Fruit fly (Drosophila melanogaster) whole organism, embryonic: ENCODE measurements around the gene CG42674.

Experiments
- Atf3 ChIP-seq: fragments of 200-800 bp; sonication (Bioruptor generic); optimal IDR thresholded peaks from 3 replicates; lab custom pipeline; 2016; ENCODE audit warnings: missing biosample characterization, missing genetic modification characterization
- CG10321 ChIP-seq: fragments of 200-800 bp; sonication (Bioruptor generic); IDR thresholded peaks from 2 replicates; pipeline ENCODE4 v1.3.6; 2022; ENCODE audit warnings: missing biosample characterization, missing genetic modification characterization
- CG11695 ChIP-seq: fragments of 200-800 bp; sonication (Bioruptor generic); IDR thresholded peaks from 3 replicates; pipeline ENCODE4 v1.3.6; 2022; ENCODE audit warnings: missing biosample characterization, missing genetic modification characterization
- CG13894 ChIP-seq: fragments of 200-800 bp; sonication (Bioruptor generic); optimal IDR thresholded peaks from 3 replicates; lab custom pipeline; 2018; ENCODE audit warnings: missing biosample characterization, mild to moderate bottlenecking, missing genetic modification characterization, moderate library complexity
- CG14014 ChIP-seq: fragments of 200-800 bp; sonication (Bioruptor generic); IDR thresholded peaks from 2 replicates; pipeline ENCODE4 v1.3.6; 2022; ENCODE audit warnings: missing biosample characterization, missing genetic modification characterization
- CG15269 ChIP-seq: fragments of 200-800 bp; sonication (Bioruptor generic); optimal IDR thresholded peaks from 2 replicates; lab custom pipeline; 2018; ENCODE audit warnings: missing biosample characterization, mild to moderate bottlenecking, missing genetic modification characterization, moderate library complexity
- CG15514 ChIP-seq: fragments of 200-800 bp; sonication (Bioruptor generic); optimal IDR thresholded peaks from 3 replicates; lab custom pipeline; 2017; ENCODE audit warnings: missing biosample characterization, missing genetic modification characterization, mild to moderate bottlenecking, moderate library complexity, missing genetic modification reagents
- CG1602 ChIP-seq: fragments of 200-800 bp; sonication (Bioruptor generic); optimal IDR thresholded peaks from 3 replicates; lab custom pipeline; 2016; ENCODE audit warnings: missing biosample characterization, missing genetic modification characterization
- CG16779 ChIP-seq: fragments of 200-800 bp; sonication (Bioruptor generic); IDR thresholded peaks from 2 replicates; pipeline ENCODE4 v1.3.6; 2022; ENCODE audit warnings: missing biosample characterization, missing genetic modification characterization
- CG17612 ChIP-seq: fragments of 200-800 bp; sonication (Bioruptor generic); IDR thresholded peaks from 2 replicates; pipeline ENCODE4 v1.3.6; 2022; ENCODE audit warnings: missing biosample characterization, missing genetic modification characterization
- CG17912 ChIP-seq: fragments of 200-800 bp; sonication (Bioruptor generic); optimal IDR thresholded peaks from 2 replicates; lab custom pipeline; 2018; ENCODE audit warnings: missing biosample characterization, mild to moderate bottlenecking, missing genetic modification characterization
- CG1832 ChIP-seq: fragments of 200-800 bp; sonication (Bioruptor generic); optimal IDR thresholded peaks from 2 replicates; lab custom pipeline; 2017; ENCODE audit warnings: missing biosample characterization, mild to moderate bottlenecking, missing genetic modification characterization, inconsistent platforms
- CG18599 ChIP-seq: fragments of 200-800 bp; sonication (Bioruptor generic); optimal IDR thresholded peaks from 3 replicates; lab custom pipeline; 2017; ENCODE audit warnings: missing biosample characterization, missing genetic modification characterization, mild to moderate bottlenecking, moderate library complexity, missing genetic modification reagents
- CG2120 ChIP-seq: fragments of 200-800 bp; sonication (Bioruptor generic); optimal IDR thresholded peaks from 3 replicates; lab custom pipeline; 2016; ENCODE audit warnings: missing biosample characterization, missing genetic modification characterization
- CG2875 ChIP-seq: fragments of 200-800 bp; sonication (Bioruptor generic); optimal IDR thresholded peaks from 2 replicates; lab custom pipeline; 2017; ENCODE audit warnings: missing biosample characterization, mild to moderate bottlenecking, missing genetic modification characterization, missing genetic modification reagents
- CG6272 ChIP-seq: fragments of 200-800 bp; sonication (Bioruptor generic); IDR thresholded peaks from 2 replicates; pipeline ENCODE4 v1.3.6; 2022; ENCODE audit warnings: missing biosample characterization, missing genetic modification characterization
- CG6813 ChIP-seq: fragments of 200-800 bp; sonication (Bioruptor generic); optimal IDR thresholded peaks from 2 replicates; lab custom pipeline; 2017; ENCODE audit warnings: missing biosample characterization, missing genetic modification characterization, mild to moderate bottlenecking, moderate library complexity, missing genetic modification reagents
- CG7372 ChIP-seq: fragments of 200-800 bp; sonication (Bioruptor generic); IDR thresholded peaks from 2 replicates; pipeline ENCODE4 v1.3.6; 2022; ENCODE audit warnings: missing biosample characterization, missing genetic modification characterization
- CG9876 ChIP-seq: fragments of 200-800 bp; sonication (Bioruptor generic); optimal IDR thresholded peaks from 2 replicates; lab custom pipeline; 2016; ENCODE audit warnings: missing biosample characterization, missing genetic modification characterization
- CTCF ChIP-seq: fragments of 200-800 bp; sonication (Bioruptor generic); optimal IDR thresholded peaks from 2 replicates; lab custom pipeline; 2017; ENCODE audit warnings: missing biosample characterization, mild to moderate bottlenecking, missing genetic modification characterization, moderate library complexity
- CoRest ChIP-seq: fragments of 200-800 bp; sonication (Bioruptor generic); optimal IDR thresholded peaks from 3 replicates; lab custom pipeline; 2018; ENCODE audit warnings: missing biosample characterization, mild to moderate bottlenecking, missing genetic modification characterization, moderate library complexity
- D19A ChIP-seq: fragments of 200-800 bp; optimal IDR thresholded peaks from 3 replicates; lab custom pipeline; 2019; ENCODE audit warnings: missing biosample characterization, mild to moderate bottlenecking, missing genetic modification characterization, moderate library complexity
- Dad ChIP-seq: fragments of 200-800 bp; sonication (Bioruptor generic); optimal IDR thresholded peaks from 3 replicates; lab custom pipeline; 2016; ENCODE audit warnings: missing biosample characterization, missing genetic modification characterization
- Dp ChIP-seq: fragments of 200-800 bp; sonication (Bioruptor generic); optimal IDR thresholded peaks from 2 replicates; lab custom pipeline; 2018; ENCODE audit warnings: missing biosample characterization, mild to moderate bottlenecking, missing genetic modification characterization, moderate library complexity
- Hand ChIP-seq: fragments of 200-800 bp; sonication (Bioruptor generic); optimal IDR thresholded peaks from 2 replicates; lab custom pipeline; 2017; ENCODE audit warnings: mild to moderate bottlenecking, missing biosample characterization, missing genetic modification reagents, missing genetic modification characterization
- Kr ChIP-seq: fragments of 200-800 bp; sonication (Bioruptor generic); optimal IDR thresholded peaks from 2 replicates; lab custom pipeline; 2017; ENCODE audit warnings: missing biosample characterization, mild to moderate bottlenecking, missing genetic modification characterization
- Lpt ChIP-seq: fragments of >200 bp; optimal IDR thresholded peaks from 2 replicates; lab custom pipeline; 2018; ENCODE audit warnings: missing biosample characterization, missing genetic modification characterization
- Med ChIP-seq: fragments of 200-800 bp; sonication (Bioruptor generic); peaks from one replicate; lab custom pipeline; 2016; ENCODE audit warnings: missing biosample characterization, missing genetic modification characterization, mild to moderate bottlenecking, inconsistent platforms, moderate library complexity
- Oli ChIP-seq: fragments of 200-800 bp; sonication (Bioruptor generic); optimal IDR thresholded peaks from 2 replicates; lab custom pipeline; 2018; ENCODE audit warnings: missing biosample characterization, mild to moderate bottlenecking, missing genetic modification characterization, moderate library complexity
- ac ChIP-seq: fragments of 200-800 bp; sonication (Bioruptor generic); optimal IDR thresholded peaks from 3 replicates; lab custom pipeline; 2017; ENCODE audit warnings: missing biosample characterization, mild to moderate bottlenecking, missing genetic modification characterization
- cad ChIP-seq: fragments of >200 bp; optimal IDR thresholded peaks from 2 replicates; lab custom pipeline; 2017; ENCODE audit warnings: missing biosample characterization, missing genetic modification characterization
- cg ChIP-seq: fragments of 200-800 bp; sonication (Bioruptor generic); optimal IDR thresholded peaks from 3 replicates; lab custom pipeline; 2019; ENCODE audit warnings: missing biosample characterization, mild to moderate bottlenecking, missing genetic modification characterization, moderate library complexity
- chinmo ChIP-seq: fragments of 200-800 bp; sonication (Bioruptor generic); IDR thresholded peaks from 4 replicates; pipeline ENCODE4 v1.3.6; 2022; ENCODE audit warnings: missing biosample characterization, missing genetic modification characterization; ENCODE audit not compliant: partially characterized antibody
- cwo ChIP-seq: fragments of 200-800 bp; sonication (Bioruptor generic); optimal IDR thresholded peaks from 3 replicates; lab custom pipeline; 2017; ENCODE audit warnings: missing biosample characterization, missing genetic modification characterization, mild to moderate bottlenecking, moderate library complexity, missing genetic modification reagents
- emc ChIP-seq: fragments of 200-800 bp; sonication (Bioruptor generic); optimal IDR thresholded peaks from 2 replicates; lab custom pipeline; 2016; ENCODE audit warnings: missing biosample characterization, missing genetic modification characterization
- esg ChIP-seq: fragments of 200-800 bp; sonication (Bioruptor generic); conservative IDR thresholded peaks from 2 replicates; pipeline ENCODE4 v1.3.6; 2022; ENCODE audit warnings: missing biosample characterization, missing genetic modification characterization
- fd3F ChIP-seq: fragments of 200-800 bp; sonication (Bioruptor generic); optimal IDR thresholded peaks from 2 replicates; lab custom pipeline; 2018; ENCODE audit warnings: missing biosample characterization, mild to moderate bottlenecking, missing genetic modification characterization, moderate library complexity
- jing ChIP-seq: fragments of 200-800 bp; sonication (Bioruptor generic); optimal IDR thresholded peaks from 2 replicates; lab custom pipeline; 2018; ENCODE audit warnings: missing biosample characterization, mild to moderate bottlenecking, missing genetic modification characterization
- kah ChIP-seq: fragments of 200-800 bp; sonication (Bioruptor generic); optimal IDR thresholded peaks from 2 replicates; lab custom pipeline; 2018; ENCODE audit warnings: missing biosample characterization, mild to moderate bottlenecking, missing genetic modification characterization
- kni ChIP-seq: fragments of 200-800 bp; sonication (Bioruptor generic); optimal IDR thresholded peaks from 3 replicates; lab custom pipeline; 2017; ENCODE audit warnings: mild to moderate bottlenecking, missing biosample characterization, missing genetic modification reagents, missing genetic modification characterization
- lilli ChIP-seq: fragments of 200-800 bp; sonication (Bioruptor generic); optimal IDR thresholded peaks from 3 replicates; lab custom pipeline; 2016; ENCODE audit warnings: missing biosample characterization, missing genetic modification characterization
- mam ChIP-seq: fragments of 200-800 bp; sonication (Bioruptor generic); optimal IDR thresholded peaks from 3 replicates; lab custom pipeline; 2016; ENCODE audit warnings: missing biosample characterization, missing genetic modification characterization
- org-1 ChIP-seq: fragments of 200-800 bp; sonication (Bioruptor generic); optimal IDR thresholded peaks from 2 replicates; lab custom pipeline; 2017; ENCODE audit warnings: missing biosample characterization, missing genetic modification characterization
- sd ChIP-seq: fragments of 200-800 bp; sonication (Bioruptor generic); optimal IDR thresholded peaks from 3 replicates; lab custom pipeline; 2018; ENCODE audit warnings: missing biosample characterization, mild to moderate bottlenecking, missing genetic modification characterization, moderate library complexity
- stc ChIP-seq: fragments of 200-800 bp; sonication (Bioruptor generic); IDR thresholded peaks from 2 replicates; pipeline ENCODE4 v1.3.6; 2022; ENCODE audit warnings: missing biosample characterization, missing genetic modification characterization
- ttk ChIP-seq: fragments of 200-800 bp; sonication (Bioruptor generic); IDR thresholded peaks from 2 replicates; pipeline ENCODE4 v2.1.2; 2022; ENCODE audit warnings: missing biosample characterization, missing genetic modification characterization
- unpg ChIP-seq: fragments of 200-800 bp; sonication (Bioruptor generic); optimal IDR thresholded peaks from 3 replicates; lab custom pipeline; 2018; ENCODE audit warnings: missing biosample characterization, mild to moderate bottlenecking, missing genetic modification characterization, moderate library complexity
- vvl ChIP-seq: fragments of 200-800 bp; sonication (Bioruptor generic); IDR thresholded peaks from 2 replicates; pipeline ENCODE4 v1.3.6; 2022; ENCODE audit warnings: missing biosample characterization, missing genetic modification characterization
- zen ChIP-seq: fragments of 200-800 bp; sonication (Bioruptor generic); optimal IDR thresholded peaks from 3 replicates; lab custom pipeline; 2018; ENCODE audit warnings: missing biosample characterization, mild to moderate bottlenecking, missing genetic modification characterization, moderate library complexity

Gene CG42674

dm6 chr3L:20183345-20184088 lies 14.6 kb downstream of the CG42674 start (continued):
- peak; percentile 48 for TF ChIP-seq Oli (tag; lab: Kevin White, UChicago)
- peak; percentile 21 for TF ChIP-seq CG15514 (GFP tag; lab: Kevin White, UChicago)
- peak; percentile 47 for TF ChIP-seq mam
- TF ChIP-seq ttk, result no peak; the same call in 1 of the 2 replicates
- peak; percentile 32 for TF ChIP-seq CG6813
- peak; percentile 11 for TF ChIP-seq D19A (tag; lab: Kevin White, UChicago)
- TF ChIP-seq zen, result peak; percentile 20
- TF ChIP-seq CG2120 (GFP tag; lab: Kevin White, UChicago), result peak; percentile 75
- TF ChIP-seq jing (GFP tag; lab: Kevin White, UChicago), result no peak
- TF ChIP-seq CG15269, result peak; percentile 59

- TF ChIP-seq Dad (GFP tag; lab: Kevin White, UChicago) (no peak), lilli (GFP tag; lab: Kevin White, UChicago) (no peak), CG2875 (GFP tag; lab: Kevin White, UChicago) (no peak), Dp (GFP tag; lab: Kevin White, UChicago) (no peak), org-1 (no peak), CG14014 (GFP tag; lab: Robert Waterston, UW) (no peak), ac (GFP tag; lab: Kevin White, UChicago) (no peak), cwo (no peak), kah (no peak), sd (tag; lab: Kevin White, UChicago) (peak; percentile 59), cad (GFP tag; lab: Kevin White, UChicago) (peak; percentile 43), cg (GFP tag; lab: Kevin White, UChicago) (peak; percentile 65), chinmo (GFP tag; lab: Robert Waterston, UW) (0 out of 4 replicates have a peak, but pooled peaks have one; percentile 13), CG17612 (GFP tag; lab: Robert Waterston, UW) (no peak), fd3F (no peak), Med (GFP tag; lab: Kevin White, UChicago) (peak; percentile 3), CG7372 (GFP tag; lab: Robert Waterston, UW) (no peak), CG1832 (GFP tag; lab: Kevin White, UChicago) (no peak)
- TF ChIP-seq, all 482 proteins: peak for 5
Measured at dm6 chr3L:20182799-20183198, 15.3 kb downstream of the CG42674 start.

- no peak for TF ChIP-seq kni (GFP tag; lab: Kevin White, UChicago)
- TF ChIP-seq vvl (GFP tag; lab: Robert Waterston, UW), result no peak
- no peak for TF ChIP-seq CG9876
- no peak for TF ChIP-seq Kr (GFP tag; lab: Kevin White, UChicago)
- no peak for TF ChIP-seq CTCF (GFP tag; lab: Kevin White, UChicago)
- TF ChIP-seq CG2120 (GFP tag; lab: Kevin White, UChicago), result peak; percentile 53
- no peak for TF ChIP-seq CG17912 (GFP tag; lab: Kevin White, UChicago)
- no peak for TF ChIP-seq CG13894 (tag; lab: Kevin White, UChicago)
- TF ChIP-seq unpg (GFP tag; lab: Kevin White, UChicago), result no peak
- no peak for TF ChIP-seq CG16779 (GFP tag; lab: Robert Waterston, UW)
- TF ChIP-seq CG6272 (GFP tag; lab: Robert Waterston, UW), result no peak
- TF ChIP-seq emc, result no peak
- no peak for TF ChIP-seq CG10321 (GFP tag; lab: Robert Waterston, UW)
- TF ChIP-seq CG18599 (GFP tag; lab: Kevin White, UChicago), result peak; percentile 60
- no peak for TF ChIP-seq stc (GFP tag; lab: Robert Waterston, UW)
- no peak for TF ChIP-seq esg (GFP tag; lab: Robert Waterston, UW)
- TF ChIP-seq Lpt (GFP tag; lab: Kevin White, UChicago), result no peak
- TF ChIP-seq Hand, result peak; percentile 5
- TF ChIP-seq CG1602 (GFP tag; lab: Kevin White, UChicago), result no peak
- no peak for TF ChIP-seq Atf3 (GFP tag; lab: Kevin White, UChicago)
- no peak for TF ChIP-seq CG11695 (GFP tag; lab: Robert Waterston, UW)
- TF ChIP-seq CoRest (tag; lab: Kevin White, UChicago), result no peak
Measured at dm6 chr3L:20178101-20178500, 20.0 kb downstream of the CG42674 start.
